Worm (Caenorhabditis elegans) whole organism, late embryonic: ENCODE data around the gene gld-3.
"Not testable (repeated sequence)": the region's sequence is repeated elsewhere in the genome, so short reads cannot be mapped to it uniquely, and the experiment has no call there.

Source experiments
- K09A11.1 ChIP-seq: sonication (generic microtip); optimal IDR thresholded peaks from 2 replicates; lab custom pipeline; 2017; ENCODE audit warnings: antibody characterized with exemption, mild to moderate bottlenecking, missing genetic modification characterization, missing compliant biosample characterization; ENCODE audit not compliant: insufficient read depth
- ahr-1 ChIP-seq: sonication (generic microtip); optimal IDR thresholded peaks from 2 replicates; lab custom pipeline; 2016; ENCODE audit warnings: missing genetic modification characterization, missing compliant biosample characterization
- ama-1 ChIP-seq: fragments of 150-350 bp; optimal IDR thresholded peaks from 2 replicates; lab custom pipeline; 2014
- ceh-18 ChIP-seq: sonication (generic microtip); optimal IDR thresholded peaks from 2 replicates; lab custom pipeline; 2016; ENCODE audit warnings: missing genetic modification characterization, missing compliant biosample characterization
- ceh-31 ChIP-seq: sonication (generic microtip); optimal IDR thresholded peaks from 2 replicates; lab custom pipeline; 2016; ENCODE audit warnings: missing genetic modification characterization, missing compliant biosample characterization
- dve-1 ChIP-seq: sonication (generic microtip); optimal IDR thresholded peaks from 2 replicates; lab custom pipeline; 2017; ENCODE audit warnings: antibody characterized with exemption, mild to moderate bottlenecking, missing genetic modification characterization, missing compliant biosample characterization
- elt-4 ChIP-seq: sonication (generic microtip); optimal IDR thresholded peaks from 2 replicates; lab custom pipeline; 2016; ENCODE audit warnings: missing genetic modification characterization, missing compliant biosample characterization
- eyg-1 ChIP-seq: sonication (generic microtip); optimal IDR thresholded peaks from 2 replicates; lab custom pipeline; 2016; ENCODE audit warnings: missing genotype, missing genetic modification characterization, missing compliant biosample characterization
- fax-1 ChIP-seq: sonication (generic microtip); optimal IDR thresholded peaks from 2 replicates; lab custom pipeline; 2016; ENCODE audit warnings: missing genotype, missing genetic modification characterization, missing compliant biosample characterization
- hlh-13 ChIP-seq: fragments of 200-800 bp; sonication (Bioruptor generic); optimal IDR thresholded peaks from 2 replicates; lab custom pipeline; 2018; ENCODE audit warnings: mild to moderate bottlenecking, missing genetic modification characterization, missing compliant biosample characterization
- hlh-30 ChIP-seq: sonication (generic microtip); optimal IDR thresholded peaks from 2 replicates; lab custom pipeline; 2017; ENCODE audit warnings: antibody characterized with exemption, missing genetic modification characterization, missing compliant biosample characterization; ENCODE audit not compliant: insufficient read depth
- lim-6 ChIP-seq: sonication (generic microtip); optimal IDR thresholded peaks from 2 replicates; lab custom pipeline; 2016; ENCODE audit warnings: missing genetic modification characterization, missing compliant biosample characterization
- lin-11 ChIP-seq: fragments of 200-800 bp; sonication (Bioruptor generic); optimal IDR thresholded peaks from 2 replicates; lab custom pipeline; 2018; ENCODE audit warnings: mild to moderate bottlenecking, missing genetic modification characterization, missing compliant biosample characterization
- madf-2 ChIP-seq: sonication (generic microtip); optimal IDR thresholded peaks from 2 replicates; lab custom pipeline; 2017; ENCODE audit warnings: missing genetic modification characterization, missing compliant biosample characterization
- nfya-1 ChIP-seq: sonication (generic microtip); optimal IDR thresholded peaks from 2 replicates; lab custom pipeline; 2017; ENCODE audit warnings: missing genetic modification characterization, mild to moderate bottlenecking, missing compliant biosample characterization, antibody characterized with exemption, moderate library complexity
- nhr-232 ChIP-seq: sonication (generic microtip); optimal IDR thresholded peaks from 2 replicates; lab custom pipeline; 2016; ENCODE audit warnings: missing genetic modification characterization, missing compliant biosample characterization
- pag-3 ChIP-seq: sonication (generic microtip); optimal IDR thresholded peaks from 2 replicates; lab custom pipeline; 2016; ENCODE audit warnings: missing compliant biosample characterization, missing genetic modification characterization, borderline replicate concordance
- pat-9 ChIP-seq: fragments of 200-800 bp; sonication (Bioruptor generic); optimal IDR thresholded peaks from 2 replicates; lab custom pipeline; 2018; ENCODE audit warnings: mild to moderate bottlenecking, missing genetic modification characterization, moderate library complexity, missing compliant biosample characterization
- pax-1 ChIP-seq: fragments of 150-350 bp; optimal IDR thresholded peaks from 2 replicates; lab custom pipeline; 2014; ENCODE audit warnings: missing biosample characterization, missing genetic modification characterization
- pha-2 ChIP-seq: sonication (generic microtip); optimal IDR thresholded peaks from 2 replicates; lab custom pipeline; 2017; ENCODE audit warnings: mild to moderate bottlenecking, missing genetic modification characterization, missing compliant biosample characterization
- pqm-1 ChIP-seq: sonication (generic microtip); optimal IDR thresholded peaks from 2 replicates; lab custom pipeline; 2016; ENCODE audit warnings: missing genetic modification characterization, missing compliant biosample characterization
- pros-1 ChIP-seq: fragments of 150-350 bp; optimal IDR thresholded peaks from 2 replicates; lab custom pipeline; 2014; ENCODE audit warnings: missing biosample characterization, missing genetic modification reagents, missing genetic modification characterization
- ref-2 ChIP-seq: sonication (generic microtip); optimal IDR thresholded peaks from 2 replicates; lab custom pipeline; 2016; ENCODE audit warnings: missing genetic modification characterization, missing compliant biosample characterization
- sox-2 ChIP-seq: fragments of 200-800 bp; sonication (Bioruptor generic); IDR thresholded peaks from 2 replicates; pipeline ENCODE4 v1.3.6; 2022; ENCODE audit warnings: missing genetic modification reagents, missing genetic modification characterization, missing compliant biosample characterization
- tbx-7 ChIP-seq: sonication (generic microtip); optimal IDR thresholded peaks from 2 replicates; lab custom pipeline; 2016; ENCODE audit warnings: missing genotype, missing genetic modification characterization, missing compliant biosample characterization
- unc-3 ChIP-seq, 2 experiments: fragments of 200-800 bp in 1 of 2; sonication (Bioruptor generic) in 1 of 2; sonication (generic microtip) in 1 of 2; conservative IDR thresholded peaks in 1 of 2; optimal IDR thresholded peaks in 1 of 2; 2 replicates each; pipeline versions ENCODE4 v1.3.6 to Lab custom; 2016 to 2022; ENCODE audit warnings: missing compliant biosample characterization in 2 of 2, missing genetic modification characterization in 2 of 2, missing genetic modification reagents in 1 of 2
- unc-42 ChIP-seq: sonication (generic microtip); optimal IDR thresholded peaks from 2 replicates; lab custom pipeline; 2016; ENCODE audit warnings: missing genotype, missing genetic modification characterization, missing compliant biosample characterization
- unc-55 ChIP-seq: sonication (generic microtip); optimal IDR thresholded peaks from 2 replicates; lab custom pipeline; 2017; ENCODE audit warnings: missing biosample characterization, missing genetic modification reagents, missing genetic modification characterization

The gld-3 gene

DNA sequence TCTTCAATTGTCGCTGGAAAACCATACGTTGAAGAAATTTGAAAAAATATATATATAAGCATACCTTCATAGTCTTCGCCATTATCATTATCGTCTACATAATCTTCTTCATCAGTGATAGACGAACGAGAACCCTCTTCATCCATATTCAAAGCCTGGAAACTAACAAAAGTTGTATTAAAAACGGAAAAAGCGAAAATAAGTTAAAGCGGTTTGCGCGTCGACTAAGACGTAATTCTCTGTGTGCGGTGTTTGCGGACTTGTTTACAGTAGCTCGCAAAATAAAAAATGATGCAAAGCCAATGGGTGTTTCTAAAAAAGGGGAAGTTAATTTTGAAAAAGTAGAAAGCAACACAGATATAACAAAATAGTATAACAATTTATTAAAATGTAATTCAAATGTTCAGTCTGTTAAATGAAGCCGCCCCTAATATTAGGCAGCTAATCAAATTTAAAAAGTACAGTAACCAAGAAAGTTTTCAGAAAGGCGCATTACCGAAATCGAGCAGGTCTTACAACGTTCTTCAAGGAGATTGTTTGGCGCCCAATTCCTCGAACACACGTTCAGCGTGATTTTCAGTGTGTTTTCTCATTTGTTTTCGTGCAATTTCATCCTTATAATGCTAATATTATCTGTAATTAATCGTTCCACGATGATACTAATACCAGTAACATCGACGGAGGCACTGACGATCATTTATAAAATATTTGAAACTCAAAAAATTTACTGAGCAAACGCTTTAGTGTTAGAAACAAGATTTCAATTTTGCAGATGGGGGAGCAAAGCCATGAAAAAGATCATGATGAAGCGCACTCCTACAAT lies at the start of gene gld-3, which contains the start of gene T07F8.4:
TSS of gene gld-3 (plus strand) at position 773 of the 823 bp plus-strand sequence.
TSS of gene T07F8.4 (minus strand) at position 162 of the 823 bp plus-strand sequence.
- TF ChIP-seq nfya-1, result peak; percentile 4
- TF ChIP-seq eyg-1 (tag; lab: Kevin White, UChicago), result no peak

DNA sequence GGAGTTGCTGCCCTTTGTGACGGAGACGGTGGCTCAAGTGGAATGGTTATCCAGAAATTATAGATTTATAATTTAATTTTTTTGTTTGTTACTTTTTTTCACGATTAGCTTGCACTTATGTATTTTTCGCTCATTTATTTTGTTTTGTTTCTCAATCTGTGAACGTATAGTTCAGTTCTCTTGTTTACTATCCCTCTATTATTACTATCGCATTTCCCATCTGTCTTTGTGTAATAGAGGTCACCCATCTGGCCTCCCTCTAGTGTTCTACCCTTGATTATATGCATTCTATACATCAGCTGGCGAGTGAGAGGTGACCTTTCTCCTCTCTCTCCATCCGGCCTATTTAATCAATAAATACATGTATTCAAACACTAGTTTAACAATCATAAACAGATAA lies 48.4 kb upstream of the gld-3 start, which contains the start of the genes T02G5.14 and T02G5.15:
TSS of gene T02G5.14 (plus strand) at position 301 of the 400 bp plus-strand sequence.
TSS of gene T02G5.15 (plus strand) at position 301 of the 400 bp plus-strand sequence.
- not testable (repeated sequence) for TF ChIP-seq fax-1 (tag; lab: Kevin White, UChicago); madf-2; hlh-13 (GFP tag; lab: Kevin White, UChicago)

DNA sequence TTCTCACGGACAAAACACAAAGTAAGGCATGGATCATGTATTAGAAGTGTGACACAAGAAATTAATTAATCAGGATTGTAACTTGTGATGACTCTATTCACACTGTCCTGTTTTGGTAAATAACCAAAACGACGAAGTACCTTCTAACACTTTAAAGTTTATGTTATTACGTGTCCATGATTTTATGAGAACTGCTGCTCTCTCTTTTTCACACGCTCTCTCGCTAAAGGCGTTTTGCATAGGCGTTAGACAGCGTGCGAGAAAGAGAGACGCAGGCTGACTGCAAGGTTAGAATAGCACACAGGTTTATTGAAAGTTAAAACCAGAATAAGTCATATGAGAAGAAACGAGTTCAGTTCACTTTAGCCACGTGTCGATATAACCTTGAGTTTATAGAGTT lies 42.4 kb upstream of the gld-3 start:
- no peak for TF ChIP-seq unc-3 (GFP tag; conservative IDR thresholded peaks at IDR 0.05; lab: Robert Waterston, UW)
- no peak for TF ChIP-seq unc-3 (tag; optimal IDR thresholded peaks at IDR 0.05; lab: Kevin White, UChicago)
- peak; percentile 39 for TF ChIP-seq unc-42

DNA sequence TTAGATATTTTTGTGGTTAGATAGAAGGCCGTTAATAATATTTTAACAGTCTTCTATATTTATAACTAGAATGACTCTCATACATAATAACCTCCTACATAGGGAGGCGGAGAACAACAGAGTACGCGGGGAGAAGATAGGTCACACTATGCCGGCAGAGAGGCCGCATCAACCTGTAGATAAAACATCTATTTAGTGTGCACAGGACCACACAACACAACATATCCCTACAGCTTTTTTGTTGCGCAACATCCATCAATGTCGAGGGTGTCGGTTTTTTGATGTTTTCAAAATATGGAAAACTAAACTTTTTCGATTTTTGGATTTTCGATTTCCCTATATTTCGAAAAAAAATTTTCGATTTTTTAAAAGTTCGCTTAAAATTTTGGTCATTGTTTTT lies 41.6 kb upstream of the gld-3 start:
- no peak for TF ChIP-seq hlh-13 (GFP tag; lab: Kevin White, UChicago)

DNA sequence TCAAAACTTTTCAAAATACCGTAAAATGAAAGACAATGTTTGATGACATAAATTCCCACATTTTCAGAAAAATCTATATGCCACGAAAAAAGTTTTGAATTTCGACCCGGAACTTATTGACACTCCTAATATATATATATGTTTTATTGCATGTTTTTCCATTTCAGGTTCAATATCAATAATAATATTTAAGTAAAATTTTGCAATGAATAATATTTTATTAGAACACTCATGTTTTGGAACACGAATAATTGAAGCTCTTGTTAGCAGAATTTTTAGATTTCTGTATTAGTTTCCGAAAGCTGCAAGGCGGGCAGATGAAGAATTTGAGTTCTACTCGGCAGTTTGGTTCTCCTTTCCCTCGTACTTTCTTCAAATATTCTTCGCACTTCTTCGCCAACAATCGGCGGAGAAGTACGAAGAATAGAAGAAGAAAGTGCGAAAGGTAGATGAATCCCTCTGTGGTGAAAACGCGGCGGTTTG lies 39.1 kb upstream of the gld-3 start, which contains the start of gene T02G5.3:
TSS of gene T02G5.3 (plus strand) at position 51 of the 483 bp plus-strand sequence.
- TF ChIP-seq ama-1 (peak; percentile 73), pqm-1 (tag; lab: Kevin White, UChicago) (no peak)

DNA sequence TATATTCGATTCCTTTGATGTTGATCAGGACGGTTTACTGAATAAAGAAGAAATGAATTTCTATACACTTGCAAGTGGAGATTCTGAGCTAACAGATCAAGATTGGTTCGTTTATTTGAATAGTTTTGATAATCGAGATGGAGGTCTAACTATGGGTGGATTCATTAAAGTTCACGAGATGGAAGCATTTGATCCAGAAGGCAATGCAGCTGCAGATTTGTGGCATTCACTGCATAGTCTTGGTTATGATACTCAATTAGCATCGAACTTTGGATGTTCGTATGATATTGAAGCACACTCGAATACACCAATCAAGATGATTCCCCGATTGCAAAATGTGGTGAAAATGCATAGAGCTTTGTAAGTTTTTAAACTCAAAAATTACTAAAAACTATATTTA lies 36.5 kb upstream of the gld-3 start:
- TF ChIP-seq lin-11 (tag; lab: Kevin White, UChicago), result no peak
- TF ChIP-seq unc-55 (GFP tag; lab: Kevin White, UChicago), result no peak
- no peak for TF ChIP-seq pros-1 (tag; lab: Kevin White, UChicago)
- TF ChIP-seq dve-1, result no peak
- no peak for TF ChIP-seq ahr-1 (tag; lab: Kevin White, UChicago)
- TF ChIP-seq ama-1, result no peak
- TF ChIP-seq ceh-31, result no peak
- no peak for TF ChIP-seq hlh-30 (tag; lab: Kevin White, UChicago)

DNA sequence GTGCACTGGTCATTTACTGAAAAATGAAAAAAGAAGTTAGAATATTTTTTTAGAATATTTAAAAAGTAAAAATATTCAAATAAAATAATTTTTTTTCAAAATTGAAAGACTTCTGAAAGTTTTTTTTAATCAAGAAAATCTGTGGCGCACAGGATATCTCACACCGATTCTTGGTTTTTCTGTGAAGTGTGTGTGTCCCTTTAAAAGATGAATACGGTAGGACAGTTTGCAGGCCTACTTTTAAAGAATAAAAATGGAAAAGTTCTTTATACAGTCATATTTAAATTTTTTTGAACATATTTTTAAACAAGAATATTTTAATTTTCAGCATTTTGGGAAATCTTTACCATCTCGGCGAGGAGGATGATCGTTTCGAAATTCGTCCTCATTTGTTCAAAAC lies 33.9 kb upstream of the gld-3 start, which contains the start of gene mct-5:
TSS of gene mct-5 (minus strand) at position 16 of the 400 bp plus-strand sequence.
- TF ChIP-seq unc-3 (GFP tag; conservative IDR thresholded peaks at IDR 0.05; lab: Robert Waterston, UW) (no peak), unc-3 (tag; optimal IDR thresholded peaks at IDR 0.05; lab: Kevin White, UChicago) (no peak), elt-4 (tag; lab: Kevin White, UChicago) (no peak), pax-1 (tag; lab: Kevin White, UChicago) (no peak), sox-2 (GFP tag; lab: Robert Waterston, UW) (no peak), eyg-1 (tag; lab: Kevin White, UChicago) (no peak), pat-9 (tag; lab: Kevin White, UChicago) (no peak), pag-3 (no peak), nhr-232 (tag; lab: Kevin White, UChicago) (no peak), ceh-18 (tag; lab: Kevin White, UChicago) (no peak), K09A11.1 (tag; lab: Kevin White, UChicago) (no peak), lim-6 (tag; lab: Kevin White, UChicago) (no peak), tbx-7 (tag; lab: Kevin White, UChicago) (no peak), pha-2 (no peak), ref-2 (tag; lab: Kevin White, UChicago) (no peak)
